Worm (Caenorhabditis elegans): ENCODE results near the gene nhr-179.

DNA sequence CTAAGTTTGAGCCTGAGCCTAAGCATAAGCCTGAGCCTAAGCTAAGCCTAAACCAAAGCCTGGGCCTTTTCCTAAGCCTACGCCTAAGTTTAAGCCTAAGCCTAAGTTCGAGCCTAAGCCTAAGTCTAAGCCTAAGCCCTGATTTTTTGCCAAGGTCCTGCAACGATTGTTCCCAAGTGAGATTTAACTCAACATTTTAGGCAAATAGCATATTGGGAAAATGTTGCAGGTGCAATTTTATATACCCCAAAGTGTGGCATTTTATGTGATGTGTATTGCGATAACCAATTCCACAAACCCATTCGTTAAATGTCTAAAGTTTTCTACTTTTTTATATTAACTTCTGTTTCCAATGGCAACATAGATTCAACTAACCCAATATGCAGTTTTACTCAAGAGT is 43.6 kb upstream of the nhr-179 start, which contains the start of gene irld-40:
- TF ChIP-seq ama-1 (optimal IDR thresholded peaks at IDR 0.05) (no peak), daf-12 (tag; optimal IDR thresholded peaks at IDR 0.05) (no peak), jun-1 (tag; optimal IDR thresholded peaks at IDR 0.05) (no peak), elt-2 (tag; optimal IDR thresholded peaks at IDR 0.05) (no peak), nhr-76 (tag; optimal IDR thresholded peaks at IDR 0.05) (no peak), zag-1 (tag; optimal IDR thresholded peaks at IDR 0.05) (no peak), R02D3.7 (tag; optimal IDR thresholded peaks at IDR 0.05) (no peak), egl-27 (tag; optimal IDR thresholded peaks at IDR 0.05) (no peak), unc-62 (GFP tag; optimal IDR thresholded peaks at IDR 0.05) (no peak), nhr-11 (tag; optimal IDR thresholded peaks at IDR 0.05) (peak; percentile 1), ZK546.5 (tag; optimal IDR thresholded peaks at IDR 0.05) (no peak), elt-3 (tag; optimal IDR thresholded peaks at IDR 0.05) (no peak), pqm-1 (tag; optimal IDR thresholded peaks at IDR 0.05) (no peak)

All from whole organism, L3 larva.